Fruit fly (Drosophila melanogaster): ENCODE measurements around the gene bur.

dm6 chr2L:21218912-21219246 is 39.4 kb upstream of the bur start:
- TF ChIP-seq CG8478 (optimal IDR thresholded peaks at IDR 0.05) (no peak), CTCF (optimal IDR thresholded peaks at IDR 0.05) (no peak)

All from S2 (cell line).